Worm (Caenorhabditis elegans): ENCODE data around the gene T16G1.9.

DNA sequence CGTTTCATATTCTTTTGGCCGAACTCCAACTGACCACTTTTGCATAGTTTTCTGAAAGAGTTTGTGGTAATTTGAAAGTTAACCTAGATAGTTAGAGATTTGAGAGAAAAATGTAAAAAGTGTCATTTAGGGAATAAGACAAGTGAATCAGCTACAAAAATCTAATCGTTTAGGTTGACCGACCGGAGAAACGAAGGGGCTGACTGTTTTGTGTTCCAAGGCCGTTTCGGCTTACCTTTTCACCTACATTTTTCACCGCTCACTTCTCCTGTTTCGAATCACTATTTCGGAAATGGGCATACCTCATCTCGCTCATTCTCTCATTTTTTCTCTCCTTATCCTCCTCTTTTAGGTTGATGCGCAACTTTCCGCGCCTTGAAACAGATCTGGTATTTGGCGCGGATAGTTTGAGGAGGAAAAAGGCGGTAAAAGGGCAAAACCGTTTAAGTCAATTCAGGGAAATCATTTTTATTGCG lies 10.5 kb upstream of the T16G1.9 start, which contains the start of gene mpst-7:
- TF ChIP-seq fkh-10 (GFP tag; optimal IDR thresholded peaks at IDR 0.05) (no peak), aha-1 (tag; optimal IDR thresholded peaks at IDR 0.05) (no peak)

Measured in whole organism, L1 larva.